Fruit fly (Drosophila melanogaster) whole organism, embryonic: ENCODE results near the gene osp.
A peak's percentile ranks its signal among the peaks of the same experiment; 100 is the strongest.

Experiments
- Ada2b ChIP-seq: fragments of 200-800 bp; sonication (Bioruptor generic); IDR thresholded peaks from 2 replicates; pipeline ENCODE4 v1.3.6; 2022; ENCODE audit warnings: missing biosample characterization, missing genetic modification characterization
- B-H1 ChIP-seq: fragments of 200-800 bp; sonication (Bioruptor generic); IDR thresholded peaks from 3 replicates; pipeline ENCODE4 v1.3.6; 2022; ENCODE audit warnings: missing biosample characterization, missing genetic modification characterization
- Bdp1 ChIP-seq: fragments of 200-800 bp; sonication (Bioruptor generic); optimal IDR thresholded peaks from 3 replicates; lab custom pipeline; 2016; ENCODE audit warnings: missing biosample characterization, missing genetic modification characterization
- C15 ChIP-seq: fragments of 200-800 bp; sonication (Bioruptor generic); IDR thresholded peaks from 3 replicates; pipeline ENCODE4 v1.3.6; 2022; ENCODE audit warnings: missing biosample characterization, missing genetic modification characterization
- CG1024 ChIP-seq: fragments of 200-800 bp; sonication (Bioruptor generic); IDR thresholded peaks from 2 replicates; pipeline ENCODE4 v1.3.6; 2022; ENCODE audit warnings: missing biosample characterization, missing genetic modification characterization
- CG10543 ChIP-seq: fragments of 200-800 bp; sonication (Bioruptor generic); optimal IDR thresholded peaks from 3 replicates; lab custom pipeline; 2017; ENCODE audit warnings: missing biosample characterization, mild to moderate bottlenecking, missing genetic modification characterization, moderate library complexity
- CG10979 ChIP-seq: fragments of 200-800 bp; sonication (Bioruptor generic); optimal IDR thresholded peaks from 2 replicates; lab custom pipeline; 2018; ENCODE audit warnings: missing biosample characterization, mild to moderate bottlenecking, missing genetic modification characterization, moderate library complexity
- CG13775 ChIP-seq: fragments of 200-800 bp; sonication (Bioruptor generic); optimal IDR thresholded peaks from 3 replicates; lab custom pipeline; 2017; ENCODE audit warnings: missing biosample characterization, mild to moderate bottlenecking, missing genetic modification characterization
- CG15269 ChIP-seq: fragments of 200-800 bp; sonication (Bioruptor generic); optimal IDR thresholded peaks from 2 replicates; lab custom pipeline; 2018; ENCODE audit warnings: missing biosample characterization, mild to moderate bottlenecking, missing genetic modification characterization, moderate library complexity
- CG17328 ChIP-seq: fragments of 200-800 bp; sonication (Bioruptor generic); IDR thresholded peaks from 2 replicates; pipeline ENCODE4 v1.3.6; 2022; ENCODE audit warnings: missing biosample characterization, missing genetic modification characterization
- CG2678 ChIP-seq: fragments of 200-800 bp; sonication (Bioruptor generic); optimal IDR thresholded peaks from 3 replicates; lab custom pipeline; 2019; ENCODE audit warnings: missing biosample characterization, mild to moderate bottlenecking, missing genetic modification characterization, moderate library complexity
- CG31388 ChIP-seq: fragments of 200-800 bp; sonication (Bioruptor generic); optimal IDR thresholded peaks from 2 replicates; lab custom pipeline; 2016; ENCODE audit warnings: missing biosample characterization, missing genetic modification characterization
- CG34376 ChIP-seq: fragments of 200-800 bp; sonication (Bioruptor generic); optimal IDR thresholded peaks from 2 replicates; lab custom pipeline; 2018; ENCODE audit warnings: missing biosample characterization, mild to moderate bottlenecking, missing genetic modification characterization
- CG5180 ChIP-seq: fragments of 200-800 bp; sonication (Bioruptor generic); optimal IDR thresholded peaks from 3 replicates; lab custom pipeline; 2017; ENCODE audit warnings: missing biosample characterization, missing genetic modification characterization, mild to moderate bottlenecking, moderate library complexity, missing genetic modification reagents
- CG6689 ChIP-seq: fragments of 200-800 bp; sonication (Bioruptor generic); IDR thresholded peaks from 2 replicates; pipeline ENCODE4 v1.3.6; 2022; ENCODE audit warnings: missing biosample characterization, missing genetic modification characterization
- CG8765 ChIP-seq: fragments of 200-800 bp; sonication (Bioruptor generic); IDR thresholded peaks from 2 replicates; pipeline ENCODE4 v1.3.6; 2022; ENCODE audit warnings: missing biosample characterization, missing genetic modification characterization
- CG9215 ChIP-seq: fragments of 200-800 bp; sonication (Bioruptor generic); IDR thresholded peaks from 2 replicates; pipeline ENCODE4 v1.3.6; 2022; ENCODE audit warnings: missing biosample characterization, missing genetic modification characterization
- CG9817 ChIP-seq: fragments of 200-800 bp; sonication (Bioruptor generic); optimal IDR thresholded peaks from 2 replicates; lab custom pipeline; 2018; ENCODE audit warnings: missing biosample characterization, mild to moderate bottlenecking, missing genetic modification characterization, moderate library complexity
- CoRest ChIP-seq: fragments of 200-800 bp; sonication (Bioruptor generic); optimal IDR thresholded peaks from 3 replicates; lab custom pipeline; 2018; ENCODE audit warnings: missing biosample characterization, mild to moderate bottlenecking, missing genetic modification characterization, moderate library complexity
- Dbx ChIP-seq: fragments of 200-800 bp; sonication (Bioruptor generic); IDR thresholded peaks from 3 replicates; pipeline ENCODE4 v1.3.6; 2022; ENCODE audit warnings: missing biosample characterization, missing genetic modification characterization
- Fer3 ChIP-seq: fragments of 200-800 bp; sonication (Bioruptor generic); optimal IDR thresholded peaks from 2 replicates; lab custom pipeline; 2018; ENCODE audit warnings: missing biosample characterization, mild to moderate bottlenecking, missing genetic modification characterization, moderate library complexity
- NK7.1 ChIP-seq: fragments of 200-800 bp; sonication (Bioruptor generic); optimal IDR thresholded peaks from 3 replicates; lab custom pipeline; 2016; ENCODE audit warnings: missing biosample characterization, missing genetic modification characterization
- Nf-YA ChIP-seq: fragments of 200-800 bp; sonication (Bioruptor generic); IDR thresholded peaks from 2 replicates; pipeline ENCODE4 v1.3.6; 2022; ENCODE audit warnings: missing biosample characterization, missing genetic modification characterization
- NfI ChIP-seq: fragments of 200-800 bp; sonication (Bioruptor generic); optimal IDR thresholded peaks from 3 replicates; lab custom pipeline; 2018; ENCODE audit warnings: missing biosample characterization, mild to moderate bottlenecking, missing genetic modification characterization, moderate library complexity
- PHDP ChIP-seq: fragments of 200-800 bp; sonication (Bioruptor generic); optimal IDR thresholded peaks from 3 replicates; lab custom pipeline; 2018; ENCODE audit warnings: missing biosample characterization, mild to moderate bottlenecking, missing genetic modification characterization, moderate library complexity
- Pdp1 ChIP-seq, 2 experiments: fragments of 200-800 bp; sonication (Bioruptor generic); optimal IDR thresholded peaks; 3 replicates each; lab custom pipeline; 2016; ENCODE audit warnings: missing biosample characterization in 2 of 2, missing genetic modification characterization in 2 of 2, mild to moderate bottlenecking in 1 of 2, moderate library complexity in 1 of 2
- Poxn ChIP-seq: fragments of 200-800 bp; sonication (Bioruptor generic); IDR thresholded peaks from 2 replicates; pipeline ENCODE4 v1.3.6; 2022; ENCODE audit warnings: missing biosample characterization, missing genetic modification characterization
- Stat92E ChIP-seq, 3 experiments: fragments of >200 bp in 2 of 3; fragments of 200-800 bp in 1 of 3; sonication (Bioruptor generic) in 1 of 3; optimal IDR thresholded peaks; 2 replicates each; lab custom pipeline; 2017 to 2019; ENCODE audit warnings: missing biosample characterization in 3 of 3, missing genetic modification characterization in 3 of 3, mild to moderate bottlenecking in 1 of 3, moderate library complexity in 1 of 3
- Taf1 ChIP-seq: fragments of 200-800 bp; sonication (Bioruptor generic); IDR thresholded peaks from 2 replicates; pipeline ENCODE4 v1.3.6; 2022; ENCODE audit warnings: missing biosample characterization, missing genetic modification characterization
- Tbp ChIP-seq: fragments of >200 bp; optimal IDR thresholded peaks from 2 replicates; lab custom pipeline; 2018; ENCODE audit warnings: missing biosample characterization, missing genetic modification characterization
- Vsx1 ChIP-seq: fragments of 200-800 bp; sonication (Bioruptor generic); optimal IDR thresholded peaks from 2 replicates; lab custom pipeline; 2017; ENCODE audit warnings: missing biosample characterization, mild to moderate bottlenecking, missing genetic modification characterization, missing genetic modification reagents
- aop ChIP-seq: fragments of 200-800 bp; sonication (Bioruptor generic); IDR thresholded peaks from 2 replicates; pipeline ENCODE4 v1.3.6; 2022; ENCODE audit warnings: missing biosample characterization, missing genetic modification characterization
- danr ChIP-seq: fragments of 200-800 bp; sonication (Bioruptor generic); IDR thresholded peaks from 2 replicates; pipeline ENCODE4 v1.3.6; 2022; ENCODE audit warnings: missing biosample characterization, missing genetic modification characterization
- disco-r ChIP-seq: fragments of 200-800 bp; sonication (Bioruptor generic); optimal IDR thresholded peaks from 2 replicates; lab custom pipeline; 2016; ENCODE audit warnings: missing biosample characterization, missing genetic modification characterization
- esg ChIP-seq: fragments of 200-800 bp; sonication (Bioruptor generic); conservative IDR thresholded peaks from 2 replicates; pipeline ENCODE4 v1.3.6; 2022; ENCODE audit warnings: missing biosample characterization, missing genetic modification characterization
- exex ChIP-seq: fragments of 200-800 bp; sonication (Bioruptor generic); optimal IDR thresholded peaks from 4 replicates; lab custom pipeline; 2018; ENCODE audit warnings: missing biosample characterization, mild to moderate bottlenecking, missing genetic modification characterization, moderate library complexity
- grau ChIP-seq: fragments of 200-800 bp; optimal IDR thresholded peaks from 3 replicates; lab custom pipeline; 2019; ENCODE audit warnings: missing biosample characterization, mild to moderate bottlenecking, missing genetic modification characterization, moderate library complexity
- grn ChIP-seq: fragments of 200-800 bp; sonication (Bioruptor generic); optimal IDR thresholded peaks from 3 replicates; lab custom pipeline; 2017; ENCODE audit warnings: missing biosample characterization, missing genetic modification characterization
- lmd ChIP-seq: fragments of 200-800 bp; sonication (Bioruptor generic); IDR thresholded peaks from 2 replicates; pipeline ENCODE4 v1.3.6; 2022; ENCODE audit warnings: missing biosample characterization, missing genetic modification characterization
- mirr ChIP-seq: fragments of 200-800 bp; sonication (Bioruptor generic); optimal IDR thresholded peaks from 3 replicates; lab custom pipeline; 2018; ENCODE audit warnings: missing biosample characterization, mild to moderate bottlenecking, missing genetic modification characterization
- oc ChIP-seq: fragments of 200-800 bp; sonication (Bioruptor generic); optimal IDR thresholded peaks from 2 replicates; lab custom pipeline; 2018; ENCODE audit warnings: missing biosample characterization, mild to moderate bottlenecking, missing genetic modification characterization, moderate library complexity
- sens ChIP-seq: fragments of 200-800 bp; sonication (Bioruptor generic); peaks from one replicate; lab custom pipeline; 2016; ENCODE audit warnings: missing biosample characterization, missing genetic modification characterization
- sug ChIP-seq: fragments of 200-800 bp; optimal IDR thresholded peaks from 2 replicates; lab custom pipeline; 2019; ENCODE audit warnings: missing biosample characterization, mild to moderate bottlenecking, missing genetic modification characterization, moderate library complexity
- tx ChIP-seq: fragments of 200-800 bp; sonication (Bioruptor generic); optimal IDR thresholded peaks from 2 replicates; lab custom pipeline; 2016; ENCODE audit warnings: missing biosample characterization, missing genetic modification characterization
- unpg ChIP-seq: fragments of 200-800 bp; sonication (Bioruptor generic); optimal IDR thresholded peaks from 3 replicates; lab custom pipeline; 2018; ENCODE audit warnings: missing biosample characterization, mild to moderate bottlenecking, missing genetic modification characterization, moderate library complexity
- zf30C ChIP-seq: fragments of 200-800 bp; sonication (Bioruptor generic); optimal IDR thresholded peaks from 3 replicates; lab custom pipeline; 2018; ENCODE audit warnings: missing biosample characterization, mild to moderate bottlenecking, missing genetic modification characterization

Gene osp

dm6 chr2L:14612998-14613955 is 75.9 kb downstream of the osp start (continued):
- TF ChIP-seq CG9215 (GFP tag; lab: Robert Waterston, UW) (peak; percentile 61; the same call in 1 of the 2 replicates), zf30C (peak; percentile 72), oc (peak; percentile 53), C15 (GFP tag; lab: Robert Waterston, UW) (peak; percentile 6; the same call in 1 of the 3 replicates), CG31388 (GFP tag; lab: Kevin White, UChicago) (peak; percentile 22), Tbp (GFP tag; lab: Kevin White, UChicago) (no peak), CG9817 (peak; percentile 74), Nf-YA (0 out of 2 replicates have a peak, but pooled peaks have one; percentile 8), Taf1 (GFP tag; lab: Robert Waterston, UW) (peak; percentile 48), B-H1 (GFP tag; lab: Robert Waterston, UW) (peak; percentile 47; the same call in 2 of the 3 replicates), CG17328 (peak; percentile 68; the same call in 1 of the 2 replicates), tx (peak; percentile 29), Dbx (GFP tag; lab: Robert Waterston, UW) (peak; percentile 69), CG10543 (GFP tag; lab: Kevin White, UChicago) (peak; percentile 82), Bdp1 (GFP tag; lab: Kevin White, UChicago) (peak; percentile 8), esg (GFP tag; lab: Robert Waterston, UW) (peak; percentile 55), CG13775 (GFP tag; lab: Kevin White, UChicago) (peak; percentile 85), sens (GFP tag; lab: Kevin White, UChicago) (peak; percentile 88), CG10979 (tag; lab: Kevin White, UChicago) (peak; percentile 89), CG5180 (GFP tag; lab: Kevin White, UChicago) (peak; percentile 72), NfI (GFP tag; lab: Kevin White, UChicago) (peak; percentile 74), NK7.1 (no peak), lmd (peak; percentile 68), danr (GFP tag; lab: Robert Waterston, UW) (peak; percentile 57; the same call in 1 of the 2 replicates), Ada2b (peak; percentile 39; the same call in 1 of the 2 replicates), Poxn (GFP tag; lab: Robert Waterston, UW) (no peak), CG6689 (GFP tag; lab: Robert Waterston, UW) (peak; percentile 76), CoRest (tag; lab: Kevin White, UChicago) (peak; percentile 93), Fer3 (tag; lab: Kevin White, UChicago) (peak; percentile 79)

- TF ChIP-seq sens (GFP tag; lab: Kevin White, UChicago): peak; percentile 46
- no peak for TF ChIP-seq aop (GFP tag; lab: Robert Waterston, UW)
- TF ChIP-seq mirr (GFP tag; lab: Kevin White, UChicago): peak; percentile 35
- TF ChIP-seq CG1024 (GFP tag; lab: Robert Waterston, UW): no peak
- peak in 1 of 2 experiments; percentile 97 for TF ChIP-seq Pdp1 (GFP tag; optimal IDR thresholded peaks at IDR 0.05; lab: Kevin White, UChicago)
- peak; percentile 5 for TF ChIP-seq grau (tag; lab: Kevin White, UChicago)
- TF ChIP-seq CG8765 (GFP tag; lab: Robert Waterston, UW): no peak
- peak; percentile 57 for TF ChIP-seq CG34376
- TF ChIP-seq grn (GFP tag; lab: Kevin White, UChicago): peak; percentile 20
- TF ChIP-seq PHDP (tag; lab: Kevin White, UChicago): peak; percentile 39
- peak; percentile 99 for TF ChIP-seq exex (tag; lab: Kevin White, UChicago)
- peak; percentile 30 for TF ChIP-seq unpg
- TF ChIP-seq disco-r (GFP tag; lab: Kevin White, UChicago): no peak
- peak; percentile 21 for TF ChIP-seq CG2678 (tag; lab: Kevin White, UChicago)
- TF ChIP-seq sug (tag; lab: Kevin White, UChicago): peak; percentile 82
- no peak for TF ChIP-seq Stat92E (GFP tag; optimal IDR thresholded peaks at IDR 0.05; lab: Kevin White, UChicago)
- peak; percentile 15 for TF ChIP-seq CG15269 (tag; lab: Kevin White, UChicago)
- peak; percentile 43 for TF ChIP-seq Vsx1 (GFP tag; lab: Kevin White, UChicago)
These were observed 77.6 kb downstream of the osp start for dm6 chr2L:14611358-14612037.
